Worm (Caenorhabditis elegans): ENCODE results near the gene F55A11.11.
A peak's percentile ranks its signal among the peaks of the same experiment; 100 is the strongest.

The F55A11.11 gene

ce11 chrV:11736896-11737295 lies 46.1 kb upstream of the F55A11.11 start, which contains the start of gene spe-42:
Gene spe-42, minus strand, starts transcription at chrV:11736996.
- TF ChIP-seq zip-2 (tag; optimal IDR thresholded peaks at IDR 0.05) (no peak), zfp-3 (GFP tag; conservative IDR thresholded peaks at IDR 0.05) (no peak), unc-62 (GFP tag; optimal IDR thresholded peaks at IDR 0.05 in 1 of 2) (no peak), unc-62 (tag; optimal IDR thresholded peaks at IDR 0.05) (no peak), ceh-20 (GFP tag; IDR thresholded peaks at IDR 0.05) (no peak), zip-11 (GFP tag; IDR thresholded peaks at IDR 0.05) (no peak), mep-1 (tag; optimal IDR thresholded peaks at IDR 0.05) (no peak), nhr-25 (tag; optimal IDR thresholded peaks at IDR 0.05; ENCODE audit: borderline replicate concordance, insufficient read depth) (no peak), F26F4.8 (GFP tag; conservative IDR thresholded peaks at IDR 0.05) (no peak), nhr-111 (GFP tag; optimal IDR thresholded peaks at IDR 0.05) (no peak), F37D6.2 (tag; optimal IDR thresholded peaks at IDR 0.05) (no peak), attf-4 (tag; optimal IDR thresholded peaks at IDR 0.05) (no peak), madf-5 (GFP tag; IDR thresholded peaks at IDR 0.05) (no peak), lin-15B (tag; optimal IDR thresholded peaks at IDR 0.05) (no peak), jun-1 (tag; optimal IDR thresholded peaks at IDR 0.05) (no peak), T20F7.1 (GFP tag; optimal IDR thresholded peaks at IDR 0.05) (no peak), mdt-29 (GFP tag; IDR thresholded peaks at IDR 0.05) (no peak), hlh-11 (tag; optimal IDR thresholded peaks at IDR 0.05) (no peak), D1046.2 (GFP tag; IDR thresholded peaks at IDR 0.05) (no peak), skn-1 (tag; optimal IDR thresholded peaks at IDR 0.05) (no peak), fos-1 (tag; optimal IDR thresholded peaks at IDR 0.05) (no peak)

- TF ChIP-seq ces-1 (GFP tag; optimal IDR thresholded peaks at IDR 0.05) (no peak), unc-62 (GFP tag; optimal IDR thresholded peaks at IDR 0.05 in 1 of 2) (no peak), unc-62 (tag; optimal IDR thresholded peaks at IDR 0.05) (no peak), nhr-111 (GFP tag; optimal IDR thresholded peaks at IDR 0.05) (no peak), pqm-1 (tag; optimal IDR thresholded peaks at IDR 0.05) (no peak), snpc-4 (tag; optimal IDR thresholded peaks at IDR 0.05) (no peak), ceh-82 (tag; optimal IDR thresholded peaks at IDR 0.05) (no peak), dpl-1 (GFP tag; optimal IDR thresholded peaks at IDR 0.05) (no peak), tag-97 (GFP tag; IDR thresholded peaks at IDR 0.05) (no peak), nhr-77 (tag; optimal IDR thresholded peaks at IDR 0.05) (no peak), hif-1 (tag; optimal IDR thresholded peaks at IDR 0.05) (no peak), Y5F2A.4 (GFP tag; optimal IDR thresholded peaks at IDR 0.05) (no peak), ceh-62 (tag; optimal IDR thresholded peaks at IDR 0.05) (no peak), lim-7 (GFP tag; IDR thresholded peaks at IDR 0.05) (no peak), pha-4 (GFP tag; IDR thresholded peaks at IDR 0.05) (no peak), pha-4 (tag; optimal IDR thresholded peaks at IDR 0.05) (no peak), zag-1 (tag; optimal IDR thresholded peaks at IDR 0.05) (no peak), mdl-1 (tag; optimal IDR thresholded peaks at IDR 0.05) (no peak), nhr-11 (tag; optimal IDR thresholded peaks at IDR 0.05) (no peak), F49E8.2 (tag; optimal IDR thresholded peaks at IDR 0.05; ENCODE audit: borderline replicate concordance) (no peak), sdz-12 (GFP tag; optimal IDR thresholded peaks at IDR 0.05) (no peak)
Measured at ce11 chrV:11737333-11737732, 45.6 kb upstream of the F55A11.11 start.

- TF ChIP-seq nhr-237 (tag; optimal IDR thresholded peaks at IDR 0.05), result no peak
- no peak for TF ChIP-seq nhr-41 (GFP tag; IDR thresholded peaks at IDR 0.05)
- no peak for TF ChIP-seq ZK337.2 (GFP tag; IDR thresholded peaks at IDR 0.05)
- peak; percentile 57 for TF ChIP-seq aha-1 (tag)
- no peak for TF ChIP-seq Y75B8A.6 (GFP tag; IDR thresholded peaks at IDR 0.05)
- no peak for TF ChIP-seq mep-1 (tag; optimal IDR thresholded peaks at IDR 0.05)
- TF ChIP-seq lin-13 (GFP tag; optimal IDR thresholded peaks at IDR 0.05), result no peak
- peak; percentile 0 for TF ChIP-seq hlh-30 (tag; optimal IDR thresholded peaks at IDR 0.05; ENCODE audit: insufficient read depth)
- TF ChIP-seq hlh-11 (tag; optimal IDR thresholded peaks at IDR 0.05), result peak; percentile 36
- TF ChIP-seq madf-5 (GFP tag; IDR thresholded peaks at IDR 0.05), result no peak
- TF ChIP-seq nhr-76 (tag; optimal IDR thresholded peaks at IDR 0.05), result no peak
- no peak for TF ChIP-seq lin-15B (tag; optimal IDR thresholded peaks at IDR 0.05)
- TF ChIP-seq set-16 (GFP tag; IDR thresholded peaks at IDR 0.05), result no peak
- TF ChIP-seq ama-1 (optimal IDR thresholded peaks at IDR 0.05), result no peak
- TF ChIP-seq ztf-11 (tag; optimal IDR thresholded peaks at IDR 0.05), result no peak
- TF ChIP-seq nhr-11 (tag; optimal IDR thresholded peaks at IDR 0.05), result no peak
- peak; percentile 58 for TF ChIP-seq mxl-3 (GFP tag; optimal IDR thresholded peaks at IDR 0.05)
- TF ChIP-seq R02D3.7 (tag; optimal IDR thresholded peaks at IDR 0.05), result no peak
- no peak for TF ChIP-seq ceh-44 (GFP tag; IDR thresholded peaks at IDR 0.05)
Measured at ce11 chrV:11739820-11740219, 43.1 kb upstream of the F55A11.11 start, which contains the start of gene T04F3.1. Gene T04F3.1, plus strand, starts transcription at chrV:11740065.
